Fruit fly (Drosophila melanogaster) whole organism: Measurements from ENCODE around the gene osa.

ENCODE experiments used
- CG8478 ChIP-seq: fragments of >200 bp; optimal IDR thresholded peaks from 2 replicates; lab custom pipeline; 2018; ENCODE audit warnings: inconsistent platforms
- Dll ChIP-seq: fragments of >200 bp; optimal IDR thresholded peaks from 2 replicates; lab custom pipeline; 2017
- EcR ChIP-seq, 2 experiments: fragments of >200 bp; optimal IDR thresholded peaks; 2 replicates each; lab custom pipeline; 2017; ENCODE audit warnings: missing biosample characterization in 2 of 2, missing genetic modification characterization in 2 of 2, missing genetic modification reagents in 2 of 2
- pan ChIP-seq: fragments of >200 bp; optimal IDR thresholded peaks from 2 replicates; lab custom pipeline; 2017
- psq ChIP-seq: fragments of >200 bp; optimal IDR thresholded peaks from 2 replicates; lab custom pipeline; 2017
- usp ChIP-seq: fragments of >200 bp; optimal IDR thresholded peaks from 2 replicates; lab custom pipeline; 2017; ENCODE audit warnings: missing biosample characterization, missing genetic modification characterization, mixed read lengths

osa gene

dm6 chr3R:17684854-17685253, 33.3 kb downstream of the osa start, which contains the start of the genes CG31251 and CG31360:
Gene CG31251 (minus strand): TSS chr3R:17684915.
Gene CG31360 (plus strand): TSS chr3R:17685097.
- TF ChIP-seq CG8478 (lab: Kevin White, UChicago) (no peak), Dll (lab: Kevin White, UChicago) (no peak)

dm6 chr3R:17682244-17682773, 35.8 kb downstream of the osa start, which contains the start of the genes alt and CG7655:
Gene alt (minus strand): TSS chr3R:17682515.
Gene CG7655 (plus strand): TSS chr3R:17682669.
- TF ChIP-seq Dll (lab: Kevin White, UChicago) (no peak), CG8478 (lab: Kevin White, UChicago) (no peak), psq (lab: Kevin White, UChicago) (no peak), pan (lab: Kevin White, UChicago) (no peak), usp (GFP tag; lab: Kevin White, UChicago) (no peak), EcR (GFP tag; optimal IDR thresholded peaks at IDR 0.05; lab: Kevin White, UChicago) (no peak)

- TF ChIP-seq psq (lab: Kevin White, UChicago): no peak
- no peak for TF ChIP-seq Dll (lab: Kevin White, UChicago)
- TF ChIP-seq usp (GFP tag; lab: Kevin White, UChicago): no peak
- no peak for TF ChIP-seq CG8478 (lab: Kevin White, UChicago)
- TF ChIP-seq pan (lab: Kevin White, UChicago): no peak
- no peak for TF ChIP-seq EcR (GFP tag; optimal IDR thresholded peaks at IDR 0.05; lab: Kevin White, UChicago)
Observed at dm6 chr3R:17681611-17682243, 36.4 kb downstream of the osa start.

DNA sequence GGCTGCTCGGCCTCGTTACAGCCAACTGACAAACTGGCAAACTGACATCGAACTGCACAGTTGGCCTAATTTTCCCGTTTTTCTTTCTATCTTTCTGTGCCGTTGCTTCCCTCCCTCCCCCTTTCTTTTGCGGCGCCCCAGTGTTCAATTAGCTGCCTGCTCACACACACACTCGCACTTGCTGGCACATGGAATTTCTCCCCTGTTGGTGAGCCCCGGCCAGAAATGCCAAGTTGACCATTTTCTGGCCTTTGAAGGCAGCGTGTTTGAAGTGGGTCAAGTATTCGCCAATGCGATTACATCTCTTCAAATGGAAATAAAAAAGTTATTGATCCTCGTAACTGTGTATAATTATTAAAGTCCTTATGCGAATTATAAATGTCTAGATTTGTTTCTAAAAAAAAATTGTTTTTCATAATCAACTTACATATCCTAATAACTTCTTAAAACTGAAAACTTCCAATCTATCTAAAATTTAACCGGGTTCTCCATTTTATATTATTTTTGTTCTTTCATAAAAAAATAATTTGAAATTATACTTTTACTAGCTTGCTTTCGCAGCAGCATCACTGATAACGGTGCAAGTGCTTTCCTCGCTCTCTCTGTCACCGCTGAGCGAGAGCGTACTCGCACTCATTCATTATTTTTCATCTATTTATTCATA, 37.4 kb downstream of the osa start:
- no peak for TF ChIP-seq pan (lab: Kevin White, UChicago)
- no peak for TF ChIP-seq EcR (GFP tag; optimal IDR thresholded peaks at IDR 0.05; lab: Kevin White, UChicago)
- TF ChIP-seq Dll (lab: Kevin White, UChicago): no peak
- no peak for TF ChIP-seq usp (GFP tag; lab: Kevin White, UChicago)
- TF ChIP-seq CG8478 (lab: Kevin White, UChicago): no peak
- no peak for TF ChIP-seq psq (lab: Kevin White, UChicago)

DNA sequence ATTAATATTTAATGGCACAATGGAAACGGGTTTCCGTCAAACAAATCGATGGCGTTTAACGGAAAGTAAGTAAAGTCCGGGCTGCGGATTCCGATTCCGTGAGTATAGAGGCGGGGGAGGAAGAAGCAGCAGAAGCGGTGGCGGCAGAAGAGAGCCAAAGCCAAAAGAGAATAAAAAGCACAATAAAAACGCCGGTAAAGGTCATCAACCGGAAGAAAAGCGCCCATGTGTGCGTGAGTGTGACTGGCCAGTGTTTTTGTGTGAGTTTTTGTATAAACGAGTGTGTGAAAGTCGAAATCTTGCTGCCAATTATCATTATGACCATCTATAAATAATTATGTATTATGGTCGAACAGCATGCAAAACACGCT, 37.9 kb downstream of the osa start:
- TF ChIP-seq EcR (GFP tag; optimal IDR thresholded peaks at IDR 0.05; lab: Kevin White, UChicago) (peak; percentile 83 to 85), Dll (lab: Kevin White, UChicago) (no peak), psq (lab: Kevin White, UChicago) (no peak)

- no peak for TF ChIP-seq EcR (GFP tag; optimal IDR thresholded peaks at IDR 0.05; lab: Kevin White, UChicago)
- TF ChIP-seq CG8478 (lab: Kevin White, UChicago): no peak
- no peak for TF ChIP-seq Dll (lab: Kevin White, UChicago)
- TF ChIP-seq usp (GFP tag; lab: Kevin White, UChicago): no peak
- no peak for TF ChIP-seq pan (lab: Kevin White, UChicago)
- no peak for TF ChIP-seq psq (lab: Kevin White, UChicago)
Observed at dm6 chr3R:17679368-17679997, 38.7 kb downstream of the osa start.

- peak in 1 of 2 experiments; percentile 51 for TF ChIP-seq EcR (GFP tag; optimal IDR thresholded peaks at IDR 0.05; lab: Kevin White, UChicago)
- TF ChIP-seq pan (lab: Kevin White, UChicago): no peak
Observed at dm6 chr3R:17678138-17678873, 39.8 kb downstream of the osa start.

- TF ChIP-seq psq (lab: Kevin White, UChicago) (no peak), Dll (lab: Kevin White, UChicago) (no peak), usp (GFP tag; lab: Kevin White, UChicago) (no peak), pan (lab: Kevin White, UChicago) (no peak), CG8478 (lab: Kevin White, UChicago) (no peak), EcR (GFP tag; optimal IDR thresholded peaks at IDR 0.05; lab: Kevin White, UChicago) (no peak)
Observed at dm6 chr3R:17670857-17671336, 47.3 kb downstream of the osa start, which contains the start of the genes CG7523 and Mps1. Gene CG7523 (minus strand): TSS chr3R:17670895. Gene Mps1 (plus strand): TSS chr3R:17671271.

DNA sequence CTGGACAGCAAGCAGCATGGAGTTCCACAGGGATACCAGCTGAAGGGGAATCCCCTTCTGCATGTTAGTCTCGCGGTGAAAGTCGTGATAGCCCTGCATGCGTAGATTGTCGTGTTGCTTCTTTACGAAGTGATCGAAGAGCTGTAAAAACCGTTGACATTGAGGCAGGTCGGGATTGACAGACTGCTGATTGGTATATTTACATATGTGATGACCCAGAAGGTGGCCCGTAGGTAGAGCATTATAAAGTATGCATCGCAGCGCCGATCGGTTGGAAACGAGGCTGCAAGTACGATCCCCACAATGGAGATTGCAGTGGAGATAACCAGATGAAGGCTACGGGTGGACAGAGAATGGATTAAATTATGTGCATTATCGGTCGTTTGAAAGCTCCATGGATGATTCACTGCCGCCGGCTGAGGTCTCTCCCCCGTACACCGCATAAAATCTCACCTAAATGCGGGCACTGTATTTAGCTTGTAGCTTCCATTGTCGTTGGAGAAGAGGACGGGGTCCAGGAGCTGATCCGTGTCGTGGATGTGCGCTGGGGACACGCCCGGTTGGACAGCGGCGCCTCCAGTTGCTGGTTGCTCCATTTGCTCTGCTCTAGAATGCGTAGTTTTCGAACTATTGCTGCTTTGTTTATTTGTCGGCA, 47.8 kb downstream of the osa start:
- TF ChIP-seq psq (lab: Kevin White, UChicago): no peak
- no peak for TF ChIP-seq pan (lab: Kevin White, UChicago)
- no peak for TF ChIP-seq Dll (lab: Kevin White, UChicago)
- no peak for TF ChIP-seq usp (GFP tag; lab: Kevin White, UChicago)
- no peak for TF ChIP-seq CG8478 (lab: Kevin White, UChicago)
- no peak for TF ChIP-seq EcR (GFP tag; optimal IDR thresholded peaks at IDR 0.05; lab: Kevin White, UChicago)

dm6 chr3R:17667987-17668386, 50.2 kb downstream of the osa start:
- TF ChIP-seq EcR (GFP tag; optimal IDR thresholded peaks at IDR 0.05; lab: Kevin White, UChicago) (no peak), psq (lab: Kevin White, UChicago) (no peak), CG8478 (lab: Kevin White, UChicago) (no peak), pan (lab: Kevin White, UChicago) (no peak), usp (GFP tag; lab: Kevin White, UChicago) (no peak), Dll (lab: Kevin White, UChicago) (no peak)
